Worm (Caenorhabditis elegans): ENCODE measurements around the gene hpo-7.

- no peak for TF ChIP-seq skn-1 (tag; optimal IDR thresholded peaks at IDR 0.05)
- TF ChIP-seq ceh-9 (tag; optimal IDR thresholded peaks at IDR 0.05), result no peak
- TF ChIP-seq elt-2 (tag; optimal IDR thresholded peaks at IDR 0.05), result no peak
- no peak for TF ChIP-seq nhr-28 (tag; optimal IDR thresholded peaks at IDR 0.05)
- TF ChIP-seq nhr-43 (tag; optimal IDR thresholded peaks at IDR 0.05; ENCODE audit: poor library complexity, severe bottlenecking), result no peak
- TF ChIP-seq nhr-11 (tag; optimal IDR thresholded peaks at IDR 0.05), result no peak
- TF ChIP-seq unc-39 (tag; optimal IDR thresholded peaks at IDR 0.05), result no peak
- TF ChIP-seq ama-1 (optimal IDR thresholded peaks at IDR 0.05), result no peak
- TF ChIP-seq nhr-23 (tag; optimal IDR thresholded peaks at IDR 0.05), result no peak
- TF ChIP-seq egl-5 (tag; optimal IDR thresholded peaks at IDR 0.05), result no peak
These were observed 25.6 kb downstream of the hpo-7 start, which contains the start of gene R52.5 for ce11 chrII:2109943-2110342.

Measured in whole organism, L3 larva.